Fruit fly (Drosophila melanogaster) whole organism, wandering third instar larva: ENCODE results near the gene Nrt.
A peak's percentile ranks its signal among the peaks of the same experiment; 100 is the strongest.

Experiments
- Dfd ChIP-seq: fragments of >200 bp; optimal IDR thresholded peaks from 2 replicates; lab custom pipeline; 2017; ENCODE audit warnings: missing biosample characterization, missing genetic modification characterization
- Dif ChIP-seq: fragments of 200-275, 200-300 bp; sonication (Bioruptor generic); optimal IDR thresholded peaks from 2 replicates; lab custom pipeline; 2018; ENCODE audit warnings: missing biosample characterization, missing genetic modification characterization; ENCODE audit not compliant: partially characterized antibody
- Myc ChIP-seq: fragments of >200 bp; optimal IDR thresholded peaks from 2 replicates; lab custom pipeline; 2017
- OdsH ChIP-seq: fragments of 200-800 bp; sonication (Bioruptor generic); optimal IDR thresholded peaks from 2 replicates; lab custom pipeline; 2016; ENCODE audit warnings: missing biosample characterization, mild to moderate bottlenecking, missing genetic modification characterization
- Rel ChIP-seq, 2 experiments: fragments of 200-800 bp; sonication (Bioruptor generic) in 1 of 2; optimal IDR thresholded peaks; 2 replicates in 1 of 2; 3 replicates in 1 of 2; lab custom pipeline; 2016 to 2019; ENCODE audit warnings: mild to moderate bottlenecking in 2 of 2, missing biosample characterization in 2 of 2, missing genetic modification characterization in 2 of 2, moderate library complexity in 1 of 2
- Vsx2 ChIP-seq: fragments of 200-300, 225-300 bp; sonication (Bioruptor generic); optimal IDR thresholded peaks from 2 replicates; lab custom pipeline; 2018; ENCODE audit warnings: missing biosample characterization, missing genetic modification characterization; ENCODE audit not compliant: partially characterized antibody
- fru ChIP-seq: fragments of 200-800 bp; sonication (Bioruptor generic); optimal IDR thresholded peaks from 3 replicates; lab custom pipeline; 2016; ENCODE audit warnings: missing biosample characterization, mild to moderate bottlenecking, missing genetic modification characterization
- sage ChIP-seq: fragments of 200-800 bp; sonication (Bioruptor generic); optimal IDR thresholded peaks from 2 replicates; lab custom pipeline; 2016; ENCODE audit warnings: missing biosample characterization, mild to moderate bottlenecking, missing genetic modification characterization

- TF ChIP-seq fru (GFP tag; lab: Kevin White, UChicago) (peak; percentile 91), Rel (GFP tag; optimal IDR thresholded peaks at IDR 0.05; lab: Kevin White, UChicago) (peak; percentile 65), Rel (tag; optimal IDR thresholded peaks at IDR 0.05; lab: Kevin White, UChicago) (peak; percentile 62), Myc (lab: Kevin White, UChicago) (no peak), OdsH (peak; percentile 89), sage (GFP tag; lab: Kevin White, UChicago) (peak; percentile 74), Vsx2 (GFP tag; lab: Kevin White, UChicago) (peak; percentile 61), Dif (GFP tag; lab: Kevin White, UChicago) (peak; percentile 30), Dfd (GFP tag; lab: Kevin White, UChicago) (no peak)
Measured at dm6 chr3L:16818063-16818462, 52.2 kb downstream of the Nrt start.
